Worm (Caenorhabditis elegans) whole organism, L2 larva: ENCODE results near the gene sir-2.1.

ENCODE experiments used
- C34F6.9 ChIP-seq: fragments of 150-350 bp; optimal IDR thresholded peaks from 2 replicates; lab custom pipeline; 2014; ENCODE audit warnings: missing biosample characterization, missing genetic modification characterization
- F13H6.1 ChIP-seq: sonication (generic microtip); optimal IDR thresholded peaks from 2 replicates; lab custom pipeline; 2016; ENCODE audit warnings: missing genetic modification characterization, missing compliant biosample characterization
- Y55F3AM.14 ChIP-seq: fragments of 200-800 bp; sonication (Bioruptor generic); optimal IDR thresholded peaks from 2 replicates; lab custom pipeline; 2018; ENCODE audit warnings: mild to moderate bottlenecking, missing genetic modification characterization, missing compliant biosample characterization
- alr-1 ChIP-seq: fragments of 150-350 bp; optimal IDR thresholded peaks from 2 replicates; lab custom pipeline; 2014; ENCODE audit warnings: missing biosample characterization, missing genetic modification characterization
- aly-2 ChIP-seq: fragments of 150-350 bp; optimal IDR thresholded peaks from 2 replicates; lab custom pipeline; 2014; ENCODE audit warnings: missing biosample characterization, missing genetic modification characterization
- ama-1 ChIP-seq: fragments of 150-350 bp; optimal IDR thresholded peaks from 2 replicates; lab custom pipeline; 2018; ENCODE audit warnings: inconsistent platforms
- crh-2 ChIP-seq: sonication (generic microtip); optimal IDR thresholded peaks from 2 replicates; lab custom pipeline; 2017; ENCODE audit warnings: missing biosample characterization, missing genetic modification characterization
- dmd-4 ChIP-seq: sonication (generic microtip); optimal IDR thresholded peaks from 2 replicates; lab custom pipeline; 2017; ENCODE audit warnings: missing biosample characterization, missing genetic modification characterization
- egl-27 ChIP-seq: sonication (generic microtip); optimal IDR thresholded peaks from 3 replicates; lab custom pipeline; 2017; ENCODE audit warnings: missing biosample characterization, missing genetic modification reagents, missing genetic modification characterization
- elt-1 ChIP-seq: fragments of 150-350 bp; optimal IDR thresholded peaks from 2 replicates; lab custom pipeline; 2014; ENCODE audit warnings: missing biosample characterization, missing genetic modification characterization
- fos-1 ChIP-seq: fragments of 150-350 bp; optimal IDR thresholded peaks from 2 replicates; lab custom pipeline; 2014; ENCODE audit warnings: missing biosample characterization, missing genetic modification characterization
- gmeb-1 ChIP-seq: fragments of 150-350 bp; optimal IDR thresholded peaks from 2 replicates; lab custom pipeline; 2014; ENCODE audit warnings: missing biosample characterization, missing genetic modification characterization
- lin-11 ChIP-seq: fragments of 150-350 bp; sonication (generic microtip); optimal IDR thresholded peaks from 2 replicates; lab custom pipeline; 2014; ENCODE audit warnings: missing biosample characterization, missing genetic modification characterization, inconsistent platforms, mixed read lengths
- lin-13 ChIP-seq: fragments of 150-350 bp; optimal IDR thresholded peaks from 2 replicates; lab custom pipeline; 2014; ENCODE audit warnings: missing biosample characterization, missing genetic modification reagents, missing genetic modification characterization
- lin-39 ChIP-seq: fragments of 150-350 bp; optimal IDR thresholded peaks from 2 replicates; lab custom pipeline; 2014; ENCODE audit warnings: missing biosample characterization, missing genetic modification reagents, missing genetic modification characterization
- lsy-2 ChIP-seq, 2 experiments: fragments of 150-350 bp in 1 of 2; sonication (generic microtip) in 1 of 2; optimal IDR thresholded peaks; 2 replicates each; lab custom pipeline; 2014 to 2017; ENCODE audit warnings: missing biosample characterization in 2 of 2, missing genetic modification characterization in 2 of 2
- mab-5 ChIP-seq: fragments of 150-350 bp; optimal IDR thresholded peaks from 2 replicates; lab custom pipeline; 2014; ENCODE audit warnings: missing biosample characterization, missing genetic modification characterization
- mbf-1 ChIP-seq: sonication (generic microtip); optimal IDR thresholded peaks from 2 replicates; lab custom pipeline; 2017; ENCODE audit warnings: missing biosample characterization, missing genetic modification characterization
- mdl-1 ChIP-seq, 2 experiments: fragments of 150-350 bp in 1 of 2; sonication (generic microtip) in 1 of 2; optimal IDR thresholded peaks; 2 replicates each; lab custom pipeline; 2017; ENCODE audit warnings: missing biosample characterization in 2 of 2, missing genetic modification characterization in 2 of 2
- nhr-10 ChIP-seq: sonication (generic microtip); optimal IDR thresholded peaks from 2 replicates; lab custom pipeline; 2017; ENCODE audit warnings: missing biosample characterization, missing genetic modification characterization
- nhr-129 ChIP-seq: fragments of 150-350 bp; optimal IDR thresholded peaks from 2 replicates; lab custom pipeline; 2014; ENCODE audit warnings: missing biosample characterization, missing genetic modification characterization
- nhr-21 ChIP-seq: fragments of 150-350 bp; optimal IDR thresholded peaks from 2 replicates; lab custom pipeline; 2014; ENCODE audit warnings: missing biosample characterization, missing genetic modification characterization
- nhr-237 ChIP-seq: fragments of 150-350 bp; optimal IDR thresholded peaks from 2 replicates; lab custom pipeline; 2014; ENCODE audit warnings: missing biosample characterization, missing genetic modification characterization
- nhr-25 ChIP-seq: fragments of 150-350 bp; sonication (generic microtip); optimal IDR thresholded peaks from 3 replicates; lab custom pipeline; 2014; ENCODE audit warnings: missing biosample characterization, missing genetic modification characterization
- nhr-6 ChIP-seq: fragments of 150-350 bp; optimal IDR thresholded peaks from 2 replicates; lab custom pipeline; 2014; ENCODE audit warnings: missing biosample characterization, missing genetic modification characterization
- nhr-77 ChIP-seq: fragments of 150-350 bp; optimal IDR thresholded peaks from 2 replicates; lab custom pipeline; 2014; ENCODE audit warnings: missing biosample characterization, missing genetic modification characterization
- peb-1 ChIP-seq: fragments of 150-350 bp; optimal IDR thresholded peaks from 2 replicates; lab custom pipeline; 2014; ENCODE audit warnings: missing biosample characterization, missing genetic modification characterization
- sem-4 ChIP-seq: fragments of 150-350 bp; optimal IDR thresholded peaks from 2 replicates; lab custom pipeline; 2014; ENCODE audit warnings: missing biosample characterization, missing genetic modification reagents, missing genetic modification characterization
- sma-3 ChIP-seq: sonication (generic microtip); optimal IDR thresholded peaks from 2 replicates; lab custom pipeline; 2016; ENCODE audit warnings: missing genetic modification reagents, missing genetic modification characterization, missing compliant biosample characterization
- sma-9 ChIP-seq, 2 experiments: fragments of 150-350 bp in 1 of 2; sonication (generic microtip) in 1 of 2; optimal IDR thresholded peaks; 2 replicates each; lab custom pipeline; 2014 to 2016; ENCODE audit warnings: missing genetic modification characterization in 2 of 2, mild to moderate bottlenecking in 1 of 2, missing biosample characterization in 1 of 2, missing compliant biosample characterization in 1 of 2, missing genetic modification reagents in 1 of 2, moderate library complexity in 1 of 2
- snpc-4 ChIP-seq: fragments of 150-350 bp; optimal IDR thresholded peaks from 2 replicates; lab custom pipeline; 2014; ENCODE audit warnings: missing biosample characterization, missing genetic modification characterization
- unc-55 ChIP-seq: fragments of 150-350 bp; sonication (generic microtip); optimal IDR thresholded peaks from 3 replicates; lab custom pipeline; 2014; ENCODE audit warnings: missing biosample characterization, missing genetic modification reagents, missing genetic modification characterization
- unc-62 ChIP-seq: fragments of 150-350 bp; optimal IDR thresholded peaks from 2 replicates; lab custom pipeline; 2014; ENCODE audit warnings: missing biosample characterization, missing genetic modification reagents, missing genetic modification characterization
- zag-1 ChIP-seq: fragments of 150-350 bp; optimal IDR thresholded peaks from 2 replicates; lab custom pipeline; 2014; ENCODE audit warnings: missing biosample characterization, missing genetic modification characterization
- ztf-11 ChIP-seq: sonication (generic microtip); optimal IDR thresholded peaks from 2 replicates; lab custom pipeline; 2017; ENCODE audit warnings: missing biosample characterization, missing genetic modification characterization
- ztf-4 ChIP-seq: fragments of 150-350 bp; optimal IDR thresholded peaks from 2 replicates; lab custom pipeline; 2014; ENCODE audit warnings: missing biosample characterization, missing genetic modification characterization

Gene sir-2.1

DNA sequence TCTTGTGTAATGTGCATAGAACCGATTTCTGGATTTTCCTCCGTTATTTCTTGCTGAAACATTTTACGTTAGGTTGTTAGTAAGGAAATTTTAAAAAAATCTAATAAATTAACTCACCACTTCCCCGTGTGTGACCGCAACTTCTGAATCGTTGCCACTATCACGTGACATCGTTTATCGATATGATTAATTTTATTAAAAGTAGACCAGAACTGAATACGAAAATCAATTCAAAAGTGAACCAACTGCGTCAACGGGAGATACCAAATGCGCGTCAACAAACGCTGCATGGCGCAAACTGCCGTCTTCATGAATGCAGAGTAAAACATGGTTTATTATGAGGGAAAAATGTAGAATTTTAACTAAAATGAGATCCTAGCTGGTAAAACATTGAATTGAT lies at the start of gene sir-2.1:
Gene sir-2.1 (minus strand): TSS at position 212 of the 400 bp plus-strand sequence.
- peak; percentile 64 for TF ChIP-seq C34F6.9 (tag; lab: Kevin White, UChicago)
- TF ChIP-seq nhr-129 (tag; lab: Kevin White, UChicago) = peak; percentile 54
- TF ChIP-seq nhr-6 = no peak
- peak; percentile 53 for TF ChIP-seq sma-9 (GFP tag; optimal IDR thresholded peaks at IDR 0.05; lab: Kevin White, UChicago)
- no peak for TF ChIP-seq sma-9 (tag; optimal IDR thresholded peaks at IDR 0.05; lab: Kevin White, UChicago)
- TF ChIP-seq crh-2 (tag; lab: Kevin White, UChicago) = peak; percentile 83
- peak; percentile 54 for TF ChIP-seq unc-55 (GFP tag; lab: Kevin White, UChicago)
- TF ChIP-seq F13H6.1 (tag; lab: Kevin White, UChicago) = peak; percentile 40
- TF ChIP-seq lsy-2 (tag; optimal IDR thresholded peaks at IDR 0.05; lab: Kevin White, UChicago) = peak in 1 of 2 experiments; percentile 69
- peak; percentile 49 for TF ChIP-seq sma-3 (GFP tag; lab: Kevin White, UChicago)
- no peak for TF ChIP-seq elt-1 (tag; lab: Kevin White, UChicago)
- TF ChIP-seq peb-1 = no peak
- peak; percentile 29 for TF ChIP-seq nhr-25 (tag; lab: Kevin White, UChicago)
- no peak for TF ChIP-seq ztf-11 (tag; lab: Kevin White, UChicago)
- no peak for TF ChIP-seq nhr-77 (tag; lab: Kevin White, UChicago)
- TF ChIP-seq fos-1 = no peak
- peak; percentile 67 for TF ChIP-seq gmeb-1 (tag; lab: Kevin White, UChicago)

ce11 chrIV:10413828-10414227 lies 47.8 kb upstream of the sir-2.1 start, which contains the start of gene R10H10.7:
Gene R10H10.7 (minus strand): TSS chrIV:10413928.
- no peak for TF ChIP-seq unc-62 (GFP tag; lab: Kevin White, UChicago)
- TF ChIP-seq lsy-2 (tag; optimal IDR thresholded peaks at IDR 0.05; lab: Kevin White, UChicago) = no peak
- TF ChIP-seq dmd-4 (tag; lab: Kevin White, UChicago) = no peak
- TF ChIP-seq ama-1 (lab: Kevin White, UChicago) = no peak
- TF ChIP-seq nhr-237 (tag; lab: Kevin White, UChicago) = no peak
- no peak for TF ChIP-seq mab-5 (tag; lab: Kevin White, UChicago)
- TF ChIP-seq ztf-11 (tag; lab: Kevin White, UChicago) = no peak
- TF ChIP-seq ztf-4 (tag; lab: Kevin White, UChicago) = no peak
- TF ChIP-seq lin-39 (tag; lab: Kevin White, UChicago) = no peak

DNA sequence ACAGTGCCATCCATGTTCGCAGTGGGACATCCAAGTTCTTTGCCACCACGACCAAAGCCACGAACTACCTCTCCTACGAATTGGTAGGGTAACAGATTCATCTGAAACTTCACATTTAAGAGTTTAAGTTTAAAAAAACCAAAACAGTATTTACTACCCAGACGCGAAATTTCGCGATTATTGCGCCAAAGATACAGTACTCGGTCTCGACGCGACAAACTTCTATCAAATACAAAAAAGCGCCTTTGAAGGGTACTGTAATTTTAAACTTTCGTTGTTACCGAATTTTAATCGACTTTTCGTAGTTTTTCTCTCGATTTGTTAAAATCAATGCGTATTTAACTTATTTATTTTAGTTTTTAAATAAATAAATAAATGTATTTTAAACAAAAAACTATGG lies 43.3 kb upstream of the sir-2.1 start, which contains the start of gene rfk-1:
Gene rfk-1 (minus strand): TSS at position 101 of the 400 bp plus-strand sequence.
- TF ChIP-seq mbf-1 = no peak
- no peak for TF ChIP-seq mdl-1 (tag; optimal IDR thresholded peaks at IDR 0.05; lab: Kevin White, UChicago)
- no peak for TF ChIP-seq ztf-4 (tag; lab: Kevin White, UChicago)
- TF ChIP-seq F13H6.1 (tag; lab: Kevin White, UChicago) = no peak
- TF ChIP-seq alr-1 = no peak
- TF ChIP-seq aly-2 (tag; lab: Kevin White, UChicago) = no peak
- no peak for TF ChIP-seq nhr-6
- TF ChIP-seq Y55F3AM.14 (GFP tag; lab: Kevin White, UChicago) = no peak
- no peak for TF ChIP-seq sma-9 (GFP tag; optimal IDR thresholded peaks at IDR 0.05; lab: Kevin White, UChicago)
- TF ChIP-seq sma-9 (tag; optimal IDR thresholded peaks at IDR 0.05; lab: Kevin White, UChicago) = no peak
- TF ChIP-seq fos-1 = no peak
- TF ChIP-seq egl-27 (tag; lab: Kevin White, UChicago) = no peak
- TF ChIP-seq sma-3 (GFP tag; lab: Kevin White, UChicago) = no peak

DNA sequence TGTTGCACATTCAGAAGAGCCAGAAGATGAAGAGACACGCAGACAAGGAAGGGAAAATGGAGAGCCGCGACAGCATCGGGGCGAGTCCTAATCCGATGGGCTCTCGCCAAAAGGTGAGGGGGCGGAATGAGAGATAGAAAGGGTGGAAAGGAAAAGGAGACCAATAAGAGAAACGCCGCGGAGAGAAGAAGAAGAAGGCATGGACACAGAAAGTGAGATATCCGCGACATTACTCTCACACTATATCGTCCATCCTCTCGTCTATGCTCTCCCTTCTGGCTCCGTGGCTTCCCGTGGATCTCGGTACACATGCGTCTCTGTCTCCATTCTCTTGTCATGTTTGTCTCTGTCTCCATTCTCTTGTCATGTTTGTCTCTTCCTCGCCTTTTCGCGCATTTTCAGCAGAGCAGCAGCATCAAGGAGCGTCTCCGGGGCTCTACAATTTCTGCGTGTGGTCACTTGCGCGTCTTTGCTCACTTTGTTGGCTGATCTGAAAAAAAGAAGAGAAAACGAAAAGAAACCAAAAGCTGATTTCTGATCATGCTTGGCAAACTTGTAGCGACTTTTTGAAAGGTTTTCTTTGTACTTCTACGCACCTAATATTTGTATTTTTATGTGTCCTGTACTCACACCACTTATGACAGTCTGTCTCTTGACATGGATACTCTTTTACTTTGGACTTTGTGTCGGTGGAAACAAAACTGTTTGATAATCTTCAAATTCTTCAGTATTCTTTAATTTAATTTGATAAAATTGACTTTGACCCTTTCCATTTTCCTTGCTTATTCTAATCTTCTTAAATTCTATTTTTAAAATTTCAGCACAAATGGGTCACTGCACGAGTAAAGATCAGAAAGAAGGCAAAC lies 37.4 kb upstream of the sir-2.1 start, which contains the start of gene gpa-7:
Gene gpa-7 (plus strand): TSS at position 816 of the 866 bp plus-strand sequence.
- TF ChIP-seq fos-1 (peak; percentile 27), F13H6.1 (tag; lab: Kevin White, UChicago) (peak; percentile 91), sma-3 (GFP tag; lab: Kevin White, UChicago) (no peak), nhr-129 (tag; lab: Kevin White, UChicago) (peak; percentile 78), egl-27 (tag; lab: Kevin White, UChicago) (peak; percentile 22), lsy-2 (tag; optimal IDR thresholded peaks at IDR 0.05; lab: Kevin White, UChicago) (peak; percentile 25 to 62), aly-2 (tag; lab: Kevin White, UChicago) (no peak), ztf-4 (tag; lab: Kevin White, UChicago) (peak; percentile 18), nhr-10 (tag; lab: Kevin White, UChicago) (no peak), Y55F3AM.14 (GFP tag; lab: Kevin White, UChicago) (peak; percentile 22), lin-13 (GFP tag; lab: Kevin White, UChicago) (peak; percentile 28), zag-1 (tag; lab: Kevin White, UChicago) (peak; percentile 85), nhr-6 (peak; percentile 56), C34F6.9 (tag; lab: Kevin White, UChicago) (peak; percentile 84), snpc-4 (tag; lab: Kevin White, UChicago) (peak; percentile 38), lin-11 (peak; percentile 69), nhr-21 (tag; lab: Kevin White, UChicago) (peak; percentile 22), sem-4 (tag; lab: Kevin White, UChicago) (peak; percentile 52), gmeb-1 (tag; lab: Kevin White, UChicago) (no peak), nhr-25 (tag; lab: Kevin White, UChicago) (no peak), unc-55 (GFP tag; lab: Kevin White, UChicago) (peak; percentile 67), sma-9 (GFP tag; optimal IDR thresholded peaks at IDR 0.05; lab: Kevin White, UChicago) (peak; percentile 82), sma-9 (tag; optimal IDR thresholded peaks at IDR 0.05; lab: Kevin White, UChicago) (no peak), crh-2 (tag; lab: Kevin White, UChicago) (peak; percentile 59), mdl-1 (tag; optimal IDR thresholded peaks at IDR 0.05; lab: Kevin White, UChicago) (peak; percentile 32 to 35)
